Worm (Caenorhabditis elegans): ENCODE results near the gene C05C10.8.

Gene C05C10.8

DNA sequence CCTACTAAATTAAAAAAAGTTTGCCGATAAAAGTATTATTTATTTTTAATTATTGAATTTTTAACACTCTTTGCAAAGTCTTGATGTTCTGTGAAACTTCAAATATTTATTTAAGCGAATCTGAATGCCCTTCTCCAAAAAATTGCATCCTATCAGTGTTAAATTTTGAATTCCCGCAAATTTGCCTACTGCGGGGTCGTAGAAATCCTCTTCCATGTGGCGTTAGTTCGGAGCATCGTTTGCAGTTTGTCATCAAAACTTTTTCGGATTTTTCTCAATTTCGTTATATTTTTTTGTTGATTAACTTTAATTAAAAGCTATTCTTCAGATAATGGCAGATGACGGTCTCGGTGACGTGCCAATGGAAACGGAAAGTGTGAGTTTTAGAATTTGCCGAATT, 22.6 kb upstream of the C05C10.8 start, which contains the start of gene ufd-3 (continued):
- TF ChIP-seq unc-55 (GFP tag; optimal IDR thresholded peaks at IDR 0.05) (peak; percentile 88), elt-1 (tag; optimal IDR thresholded peaks at IDR 0.05) (no peak), gmeb-1 (tag; optimal IDR thresholded peaks at IDR 0.05) (peak; percentile 97), sem-4 (tag; optimal IDR thresholded peaks at IDR 0.05) (peak; percentile 74), nhr-237 (tag; optimal IDR thresholded peaks at IDR 0.05) (no peak)

DNA sequence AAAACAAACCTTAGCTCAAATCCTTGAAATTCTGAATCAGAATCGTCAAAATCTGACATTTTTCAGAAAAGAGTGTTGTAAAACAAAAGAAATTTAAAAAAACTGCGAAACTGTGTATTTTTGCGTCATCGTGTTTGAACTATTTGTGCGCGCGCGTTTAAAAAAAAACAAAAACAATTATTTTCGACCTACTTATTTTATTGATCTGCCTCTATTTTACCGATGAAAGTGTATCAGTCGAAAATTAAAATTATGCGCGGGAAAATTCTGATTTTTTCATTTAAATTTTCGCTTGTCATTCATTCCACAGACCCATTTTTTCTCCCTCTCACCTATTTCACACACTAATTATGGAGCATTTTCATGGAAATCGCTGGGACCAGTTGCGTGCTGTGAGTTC, 21.1 kb upstream of the C05C10.8 start, which contains the start of the genes C05C10.7 and C05C10.5:
Gene C05C10.7, minus strand, starts transcription at position 95 of the 400 bp plus-strand sequence.
Gene C05C10.5, plus strand, starts transcription at position 164 of the 400 bp plus-strand sequence.
- no peak for TF ChIP-seq nhr-129 (tag; optimal IDR thresholded peaks at IDR 0.05)
- no peak for TF ChIP-seq lsy-2 (tag; optimal IDR thresholded peaks at IDR 0.05)
- TF ChIP-seq ztf-11 (tag; optimal IDR thresholded peaks at IDR 0.05) = no peak
- TF ChIP-seq alr-1 (tag; optimal IDR thresholded peaks at IDR 0.05) = no peak
- no peak for TF ChIP-seq mab-5 (tag; optimal IDR thresholded peaks at IDR 0.05)
- TF ChIP-seq mdl-1 (tag; optimal IDR thresholded peaks at IDR 0.05) = no peak
- TF ChIP-seq gmeb-1 (tag; optimal IDR thresholded peaks at IDR 0.05) = no peak
- no peak for TF ChIP-seq lin-13 (GFP tag; optimal IDR thresholded peaks at IDR 0.05)
- no peak for TF ChIP-seq aly-2 (tag; optimal IDR thresholded peaks at IDR 0.05)

DNA sequence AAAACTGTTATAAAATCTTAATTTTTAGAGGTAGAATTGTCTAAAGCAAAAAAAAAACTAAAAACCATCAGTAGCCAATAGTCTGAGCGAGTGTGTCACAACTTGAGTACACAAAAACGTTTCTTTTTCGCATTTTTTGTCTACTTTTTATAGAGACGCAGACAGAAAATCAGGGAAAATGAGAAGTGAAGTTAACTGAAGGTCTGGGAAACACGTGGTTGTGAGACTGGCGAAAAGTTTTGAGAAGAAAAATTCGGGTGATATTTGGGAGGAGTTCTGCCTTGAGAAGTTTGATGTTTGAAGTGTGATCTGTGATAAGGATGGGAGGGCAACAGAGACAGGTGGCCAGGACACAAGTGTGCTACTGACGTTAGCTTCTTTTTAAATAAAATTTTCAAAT, 19.8 kb upstream of the C05C10.8 start:
- TF ChIP-seq ama-1 (optimal IDR thresholded peaks at IDR 0.05) (peak; percentile 62), nhr-21 (tag; optimal IDR thresholded peaks at IDR 0.05) (peak; percentile 90), ZK546.5 (tag; optimal IDR thresholded peaks at IDR 0.05) (no peak), unc-62 (GFP tag; optimal IDR thresholded peaks at IDR 0.05) (no peak), lin-11 (tag; optimal IDR thresholded peaks at IDR 0.05) (no peak), unc-55 (GFP tag; optimal IDR thresholded peaks at IDR 0.05) (peak; percentile 46), zag-1 (tag; optimal IDR thresholded peaks at IDR 0.05) (no peak), lin-39 (tag; optimal IDR thresholded peaks at IDR 0.05) (no peak), C34F6.9 (tag; optimal IDR thresholded peaks at IDR 0.05) (peak; percentile 92), alr-1 (tag; optimal IDR thresholded peaks at IDR 0.05) (no peak), ztf-4 (tag; optimal IDR thresholded peaks at IDR 0.05) (peak; percentile 82), nhr-129 (tag; optimal IDR thresholded peaks at IDR 0.05) (peak; percentile 94), mab-5 (tag; optimal IDR thresholded peaks at IDR 0.05) (no peak), elt-3 (tag; optimal IDR thresholded peaks at IDR 0.05) (no peak), skn-1 (tag; optimal IDR thresholded peaks at IDR 0.05) (no peak), fos-1 (tag; optimal IDR thresholded peaks at IDR 0.05) (peak; percentile 88), sma-3 (GFP tag; optimal IDR thresholded peaks at IDR 0.05) (peak; percentile 82), F13H6.1 (tag; optimal IDR thresholded peaks at IDR 0.05) (peak; percentile 83), nhr-25 (tag; optimal IDR thresholded peaks at IDR 0.05) (peak; percentile 89), nhr-6 (tag; optimal IDR thresholded peaks at IDR 0.05) (peak; percentile 44), egl-27 (tag; optimal IDR thresholded peaks at IDR 0.05) (peak; percentile 34), nhr-10 (tag; optimal IDR thresholded peaks at IDR 0.05) (peak; percentile 93), ceh-82 (tag; optimal IDR thresholded peaks at IDR 0.05) (no peak), unc-39 (tag; optimal IDR thresholded peaks at IDR 0.05) (no peak), R02D3.7 (tag; optimal IDR thresholded peaks at IDR 0.05) (no peak), blmp-1 (tag; optimal IDR thresholded peaks at IDR 0.05; ENCODE audit: insufficient read depth) (peak; percentile 86), lsy-2 (tag; optimal IDR thresholded peaks at IDR 0.05) (peak in 1 of 2 experiments; percentile 80), gmeb-1 (tag; optimal IDR thresholded peaks at IDR 0.05) (peak; percentile 67), ceh-16 (tag; optimal IDR thresholded peaks at IDR 0.05) (no peak), ztf-11 (tag; optimal IDR thresholded peaks at IDR 0.05) (no peak), sma-9 (GFP tag; optimal IDR thresholded peaks at IDR 0.05) (peak; percentile 91), sma-9 (tag; optimal IDR thresholded peaks at IDR 0.05) (no peak), crh-2 (tag; optimal IDR thresholded peaks at IDR 0.05) (peak; percentile 91), ztf-1 (GFP tag; conservative IDR thresholded peaks at IDR 0.05) (no peak), nhr-77 (tag; optimal IDR thresholded peaks at IDR 0.05) (no peak), Y55F3AM.14 (GFP tag; optimal IDR thresholded peaks at IDR 0.05) (no peak), snpc-4 (tag; optimal IDR thresholded peaks at IDR 0.05) (peak; percentile 28), nhr-23 (tag; optimal IDR thresholded peaks at IDR 0.05) (no peak), nhr-11 (tag; optimal IDR thresholded peaks at IDR 0.05) (no peak), sem-4 (tag; optimal IDR thresholded peaks at IDR 0.05) (peak; percentile 32), mdl-1 (tag; optimal IDR thresholded peaks at IDR 0.05) (peak in 1 of 2 experiments; percentile 90), lin-13 (GFP tag; optimal IDR thresholded peaks at IDR 0.05) (peak; percentile 67), mbf-1 (tag; optimal IDR thresholded peaks at IDR 0.05) (no peak), aly-2 (tag; optimal IDR thresholded peaks at IDR 0.05) (no peak), nhr-237 (tag; optimal IDR thresholded peaks at IDR 0.05) (no peak), elt-1 (tag; optimal IDR thresholded peaks at IDR 0.05) (no peak), dmd-4 (tag; optimal IDR thresholded peaks at IDR 0.05) (no peak), peb-1 (tag; optimal IDR thresholded peaks at IDR 0.05) (no peak), nhr-12 (tag; optimal IDR thresholded peaks at IDR 0.05) (no peak)
